Worm (Caenorhabditis elegans): ENCODE data around the gene F53F1.3.

F53F1.3 gene

DNA sequence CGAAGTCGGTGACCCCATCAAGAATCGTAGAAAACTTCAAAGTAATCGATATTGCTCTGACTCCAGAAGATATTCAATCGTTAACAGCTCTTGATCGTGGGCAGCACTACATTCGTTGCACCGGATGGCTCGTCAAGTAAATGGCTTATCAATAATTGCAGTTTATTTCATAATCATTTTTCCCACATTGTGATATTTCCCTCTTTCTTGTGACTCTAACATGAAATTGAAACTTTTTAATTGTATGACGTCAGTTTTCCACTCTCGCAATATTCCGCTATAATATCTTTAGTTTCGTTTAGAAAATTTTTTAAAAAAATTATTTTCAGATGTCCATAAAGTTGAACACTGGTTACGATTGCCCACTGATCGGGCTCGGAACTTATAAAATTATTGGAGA lies at the start of gene F53F1.3:
TSS of gene F53F1.3 (plus strand) at position 330 of the 400 bp plus-strand sequence.
- TF ChIP-seq ets-7 (tag; optimal IDR thresholded peaks at IDR 0.05), result no peak
- no peak for TF ChIP-seq ama-1 (optimal IDR thresholded peaks at IDR 0.05)
- TF ChIP-seq F13C5.2 (tag; optimal IDR thresholded peaks at IDR 0.05), result no peak
- no peak for TF ChIP-seq sea-1 (GFP tag; conservative IDR thresholded peaks at IDR 0.05)
- no peak for TF ChIP-seq aly-1 (tag; optimal IDR thresholded peaks at IDR 0.05)
- no peak for TF ChIP-seq ceh-36 (tag; optimal IDR thresholded peaks at IDR 0.05)
- TF ChIP-seq tbx-37 (GFP tag; conservative IDR thresholded peaks at IDR 0.05), result no peak
- TF ChIP-seq ceh-13 (GFP tag; optimal IDR thresholded peaks at IDR 0.05), result no peak
- no peak for TF ChIP-seq tra-4 (tag; optimal IDR thresholded peaks at IDR 0.05)
- TF ChIP-seq hmg-4 (GFP tag; optimal IDR thresholded peaks at IDR 0.05), result no peak
- no peak for TF ChIP-seq scrt-1 (GFP tag; IDR thresholded peaks at IDR 0.05)
- TF ChIP-seq hnd-1 (tag; optimal IDR thresholded peaks at IDR 0.05), result no peak
- TF ChIP-seq tbx-11 (GFP tag; IDR thresholded peaks at IDR 0.05), result no peak

- TF ChIP-seq F13C5.2 (tag; optimal IDR thresholded peaks at IDR 0.05), result no peak
- TF ChIP-seq hmg-4 (GFP tag; optimal IDR thresholded peaks at IDR 0.05), result no peak
- TF ChIP-seq flt-1 (GFP tag; IDR thresholded peaks at IDR 0.05), result no peak
- no peak for TF ChIP-seq hnd-1 (tag; optimal IDR thresholded peaks at IDR 0.05)
- no peak for TF ChIP-seq tbx-11 (GFP tag; IDR thresholded peaks at IDR 0.05)
- no peak for TF ChIP-seq tbx-37 (GFP tag; conservative IDR thresholded peaks at IDR 0.05)
- TF ChIP-seq ets-7 (tag; optimal IDR thresholded peaks at IDR 0.05), result no peak
- no peak for TF ChIP-seq B0310.2 (tag; optimal IDR thresholded peaks at IDR 0.05)
Observed at ce11 chrV:13358823-13359592, 49.0 kb upstream of the F53F1.3 start, which contains the start of gene F32H5.3. Gene F32H5.3 (plus strand): TSS chrV:13359335.

DNA sequence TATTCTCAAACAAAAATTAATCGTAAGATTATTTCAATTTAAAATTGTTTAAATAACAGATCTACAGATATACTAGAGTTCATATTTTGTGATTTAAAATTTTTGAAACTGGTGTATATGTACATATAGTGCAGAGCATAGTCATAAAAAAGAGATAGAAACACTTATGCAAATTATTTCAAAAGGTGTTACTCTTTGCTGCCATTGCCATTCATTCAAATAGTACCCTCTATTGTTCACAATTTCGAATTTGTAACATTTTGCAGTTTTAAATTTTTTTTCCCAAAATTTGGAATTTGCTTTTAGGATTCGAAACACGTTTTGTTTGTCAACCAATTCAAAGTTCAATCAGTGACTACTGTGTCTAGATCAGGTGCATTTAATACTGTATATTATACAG lies 47.8 kb upstream of the F53F1.3 start, which contains the start of gene F32H5.4:
TSS of gene F32H5.4 (plus strand) at position 301 of the 400 bp plus-strand sequence.
- TF ChIP-seq hmg-4 (GFP tag; optimal IDR thresholded peaks at IDR 0.05) (no peak), flt-1 (GFP tag; IDR thresholded peaks at IDR 0.05) (no peak), sea-1 (GFP tag; conservative IDR thresholded peaks at IDR 0.05) (no peak), ets-7 (tag; optimal IDR thresholded peaks at IDR 0.05) (no peak), ceh-36 (tag; optimal IDR thresholded peaks at IDR 0.05) (no peak), tbx-11 (GFP tag; IDR thresholded peaks at IDR 0.05) (no peak), scrt-1 (GFP tag; IDR thresholded peaks at IDR 0.05) (no peak)

ce11 chrV:13363415-13363814 lies 44.6 kb upstream of the F53F1.3 start, which contains the start of gene srg-46:
Gene srg-46 (plus strand): TSS chrV:13363715.
- no peak for TF ChIP-seq tra-4 (tag; optimal IDR thresholded peaks at IDR 0.05)
- no peak for TF ChIP-seq ceh-36 (tag; optimal IDR thresholded peaks at IDR 0.05)
- no peak for TF ChIP-seq pes-1 (GFP tag; IDR thresholded peaks at IDR 0.05)
- no peak for TF ChIP-seq sea-1 (GFP tag; conservative IDR thresholded peaks at IDR 0.05)
- no peak for TF ChIP-seq ama-1 (optimal IDR thresholded peaks at IDR 0.05)
- no peak for TF ChIP-seq hnd-1 (tag; optimal IDR thresholded peaks at IDR 0.05)
- no peak for TF ChIP-seq hmbx-1 (tag; optimal IDR thresholded peaks at IDR 0.05)

ce11 chrV:13364227-13364626 lies 43.8 kb upstream of the F53F1.3 start:
- TF ChIP-seq hnd-1 (tag; optimal IDR thresholded peaks at IDR 0.05) (no peak), B0310.2 (tag; optimal IDR thresholded peaks at IDR 0.05) (no peak), ama-1 (optimal IDR thresholded peaks at IDR 0.05) (no peak), ets-7 (tag; optimal IDR thresholded peaks at IDR 0.05) (no peak), flt-1 (GFP tag; IDR thresholded peaks at IDR 0.05) (no peak), tbx-11 (GFP tag; IDR thresholded peaks at IDR 0.05) (no peak), hmg-4 (GFP tag; optimal IDR thresholded peaks at IDR 0.05) (no peak), tbx-37 (GFP tag; conservative IDR thresholded peaks at IDR 0.05) (no peak), scrt-1 (GFP tag; IDR thresholded peaks at IDR 0.05) (no peak), pes-1 (GFP tag; IDR thresholded peaks at IDR 0.05) (no peak), aly-1 (tag; optimal IDR thresholded peaks at IDR 0.05) (no peak), sea-1 (GFP tag; conservative IDR thresholded peaks at IDR 0.05) (no peak)

DNA sequence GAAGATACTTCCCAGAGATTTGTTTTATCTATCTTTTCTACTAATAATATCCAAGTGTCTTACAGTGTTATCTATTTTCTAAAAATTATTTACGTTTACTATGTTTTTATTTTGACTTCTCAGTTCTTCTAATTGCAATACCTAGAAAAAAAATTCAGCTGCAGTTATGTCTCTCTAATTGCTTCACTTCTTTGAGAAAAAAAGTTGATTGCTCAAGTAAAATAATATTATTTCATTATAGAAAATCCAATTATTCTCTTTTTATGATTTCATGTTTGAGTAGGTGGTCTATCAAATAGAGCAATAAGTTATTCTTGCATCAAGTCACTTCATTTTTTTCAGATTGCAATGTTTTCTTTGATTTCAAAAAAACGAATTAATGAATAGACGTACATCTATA lies 41.6 kb upstream of the F53F1.3 start:
- no peak for TF ChIP-seq tbx-11 (GFP tag; IDR thresholded peaks at IDR 0.05)
- no peak for TF ChIP-seq scrt-1 (GFP tag; IDR thresholded peaks at IDR 0.05)
- no peak for TF ChIP-seq flt-1 (GFP tag; IDR thresholded peaks at IDR 0.05)
- TF ChIP-seq hmg-4 (GFP tag; optimal IDR thresholded peaks at IDR 0.05), result no peak
- no peak for TF ChIP-seq sea-1 (GFP tag; conservative IDR thresholded peaks at IDR 0.05)
- no peak for TF ChIP-seq B0310.2 (tag; optimal IDR thresholded peaks at IDR 0.05)
- TF ChIP-seq tra-4 (tag; optimal IDR thresholded peaks at IDR 0.05), result no peak
- no peak for TF ChIP-seq pes-1 (GFP tag; IDR thresholded peaks at IDR 0.05)
- no peak for TF ChIP-seq ets-7 (tag; optimal IDR thresholded peaks at IDR 0.05)
- TF ChIP-seq tbx-37 (GFP tag; conservative IDR thresholded peaks at IDR 0.05), result no peak
- TF ChIP-seq ama-1 (optimal IDR thresholded peaks at IDR 0.05), result no peak
- TF ChIP-seq F13C5.2 (tag; optimal IDR thresholded peaks at IDR 0.05), result no peak
- no peak for TF ChIP-seq ceh-13 (GFP tag; optimal IDR thresholded peaks at IDR 0.05)
- no peak for TF ChIP-seq hmbx-1 (tag; optimal IDR thresholded peaks at IDR 0.05)
- no peak for TF ChIP-seq ceh-36 (tag; optimal IDR thresholded peaks at IDR 0.05)
- no peak for TF ChIP-seq aly-1 (tag; optimal IDR thresholded peaks at IDR 0.05)
- no peak for TF ChIP-seq hnd-1 (tag; optimal IDR thresholded peaks at IDR 0.05)

DNA sequence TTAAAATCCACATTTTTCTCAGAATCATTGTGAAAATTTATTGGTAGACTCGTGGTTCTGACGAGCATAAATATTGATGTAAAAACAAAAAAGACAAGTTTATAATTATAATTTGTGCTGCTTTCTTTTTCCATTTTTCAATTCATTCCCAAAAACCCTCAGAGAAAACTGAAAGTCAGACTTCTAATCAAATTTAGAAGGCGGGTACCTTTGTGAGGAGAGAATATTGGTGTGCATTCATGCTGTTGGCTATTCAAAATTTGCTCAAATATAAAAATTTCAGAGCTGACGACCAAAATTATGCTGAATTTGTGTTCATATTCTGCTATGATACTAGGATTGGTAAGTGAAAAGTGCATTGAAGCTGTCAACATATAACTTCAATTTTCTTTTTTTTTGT lies 41.0 kb upstream of the F53F1.3 start, which contains the start of gene srx-125:
TSS of gene srx-125 (plus strand) at position 301 of the 400 bp plus-strand sequence.
- no peak for TF ChIP-seq hnd-1 (tag; optimal IDR thresholded peaks at IDR 0.05)

DNA sequence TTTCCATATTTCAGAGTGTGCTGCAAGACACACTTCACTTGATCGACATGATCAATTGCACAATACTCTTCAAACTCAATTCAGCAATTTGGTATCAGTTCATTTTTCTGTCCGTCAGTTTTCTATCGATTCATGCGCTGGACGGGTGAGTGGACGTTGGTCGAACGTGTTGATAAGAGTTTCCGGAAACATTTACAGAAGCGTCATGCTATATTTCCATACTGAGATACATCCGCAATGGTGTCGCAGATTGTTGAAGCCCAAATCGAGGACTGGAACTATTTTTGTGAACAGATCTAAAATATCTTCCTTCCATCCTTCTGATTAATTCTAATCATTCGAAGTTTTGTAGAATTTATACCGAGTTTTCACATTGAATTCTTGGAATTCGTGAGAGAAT lies 38.4 kb upstream of the F53F1.3 start:
- TF ChIP-seq tra-4 (tag; optimal IDR thresholded peaks at IDR 0.05) (no peak), B0310.2 (tag; optimal IDR thresholded peaks at IDR 0.05) (no peak), ets-7 (tag; optimal IDR thresholded peaks at IDR 0.05) (no peak), tbx-37 (GFP tag; conservative IDR thresholded peaks at IDR 0.05) (no peak), hmg-4 (GFP tag; optimal IDR thresholded peaks at IDR 0.05) (no peak), F13C5.2 (tag; optimal IDR thresholded peaks at IDR 0.05) (no peak), flt-1 (GFP tag; IDR thresholded peaks at IDR 0.05) (no peak), aly-1 (tag; optimal IDR thresholded peaks at IDR 0.05) (no peak)

All from whole organism, early embryonic.